Fruit fly (Drosophila melanogaster) whole organism, embryonic: ENCODE measurements around the gene CG32260.
A peak's percentile ranks its signal among the peaks of the same experiment; 100 is the strongest.

Source experiments
- CG10274 ChIP-seq: fragments of 200-800 bp; sonication (Bioruptor generic); optimal IDR thresholded peaks from 3 replicates; lab custom pipeline; 2017; ENCODE audit warnings: missing biosample characterization, mild to moderate bottlenecking, missing genetic modification characterization
- CG11085 ChIP-seq: fragments of 200-800 bp; sonication (Bioruptor generic); IDR thresholded peaks from 2 replicates; pipeline ENCODE4 v1.3.6; 2022; ENCODE audit warnings: missing biosample characterization, missing genetic modification characterization
- CG12659 ChIP-seq: fragments of 200-800 bp; sonication (Bioruptor generic); optimal IDR thresholded peaks from 3 replicates; lab custom pipeline; 2017; ENCODE audit warnings: mild to moderate bottlenecking, missing biosample characterization, missing genetic modification reagents, missing genetic modification characterization
- CG12769 ChIP-seq: fragments of 200-800 bp; sonication (Bioruptor generic); optimal IDR thresholded peaks from 2 replicates; lab custom pipeline; 2019; ENCODE audit warnings: missing biosample characterization, mild to moderate bottlenecking, missing genetic modification characterization, moderate library complexity
- CG13424 ChIP-seq: fragments of 200-800 bp; sonication (Bioruptor generic); optimal IDR thresholded peaks from 2 replicates; lab custom pipeline; 2019; ENCODE audit warnings: missing biosample characterization, mild to moderate bottlenecking, missing genetic modification characterization, moderate library complexity
- CG14860 ChIP-seq: fragments of 200-800 bp; sonication (Bioruptor generic); IDR thresholded peaks from 3 replicates; pipeline ENCODE4 v1.3.6; 2022; ENCODE audit warnings: missing biosample characterization, missing genetic modification characterization; ENCODE audit not compliant: partially characterized antibody
- CG1529 ChIP-seq: fragments of 200-800 bp; sonication (Bioruptor generic); optimal IDR thresholded peaks from 3 replicates; lab custom pipeline; 2018; ENCODE audit warnings: missing biosample characterization, missing genetic modification characterization
- CG1647 ChIP-seq: fragments of 200-800 bp; sonication (Bioruptor generic); optimal IDR thresholded peaks from 3 replicates; lab custom pipeline; 2016; ENCODE audit warnings: missing biosample characterization, missing genetic modification characterization
- CG17186 ChIP-seq: fragments of 200-800 bp; sonication (Bioruptor generic); optimal IDR thresholded peaks from 3 replicates; lab custom pipeline; 2017; ENCODE audit warnings: missing biosample characterization, missing genetic modification reagents, missing genetic modification characterization
- CG17802 ChIP-seq: fragments of 200-800 bp; sonication (Bioruptor generic); optimal IDR thresholded peaks from 2 replicates; lab custom pipeline; 2018; ENCODE audit warnings: missing biosample characterization, mild to moderate bottlenecking, missing genetic modification characterization, moderate library complexity
- CG17829 ChIP-seq: fragments of 200-800 bp; optimal IDR thresholded peaks from 2 replicates; lab custom pipeline; 2019; ENCODE audit warnings: missing biosample characterization, mild to moderate bottlenecking, missing genetic modification characterization, moderate library complexity
- CG2129 ChIP-seq: fragments of 200-800 bp; sonication (Bioruptor generic); IDR thresholded peaks from 2 replicates; pipeline ENCODE4 v1.3.6; 2022; ENCODE audit warnings: missing biosample characterization, missing genetic modification characterization; ENCODE audit not compliant: partially characterized antibody
- CG2889 ChIP-seq: fragments of 200-800 bp; sonication (Bioruptor generic); IDR thresholded peaks from 3 replicates; pipeline ENCODE4 v1.3.6; 2022; ENCODE audit warnings: missing biosample characterization, missing genetic modification characterization
- CG30403 ChIP-seq: fragments of 200-800 bp; sonication (Bioruptor generic); optimal IDR thresholded peaks from 3 replicates; lab custom pipeline; 2016; ENCODE audit warnings: missing biosample characterization, missing genetic modification characterization
- CG3995 ChIP-seq: fragments of 200-800 bp; sonication (Bioruptor generic); optimal IDR thresholded peaks from 3 replicates; lab custom pipeline; 2016; ENCODE audit warnings: missing biosample characterization, missing genetic modification characterization
- CG4328 ChIP-seq: fragments of 200-800 bp; sonication (Bioruptor generic); optimal IDR thresholded peaks from 3 replicates; lab custom pipeline; 2017; ENCODE audit warnings: missing biosample characterization, missing genetic modification reagents, missing genetic modification characterization
- CG4404 ChIP-seq: fragments of 200-800 bp; sonication (Bioruptor generic); IDR thresholded peaks from 2 replicates; pipeline ENCODE4 v1.3.6; 2022; ENCODE audit warnings: missing biosample characterization, missing genetic modification characterization
- CG4617 ChIP-seq: fragments of 200-800 bp; sonication (Bioruptor generic); optimal IDR thresholded peaks from 3 replicates; lab custom pipeline; 2016; ENCODE audit warnings: missing biosample characterization, missing genetic modification characterization, borderline replicate concordance
- CG4854 ChIP-seq: fragments of 200-800 bp; sonication (Bioruptor generic); optimal IDR thresholded peaks from 2 replicates; lab custom pipeline; 2016; ENCODE audit warnings: missing biosample characterization, missing genetic modification characterization, inconsistent platforms
- CG6254 ChIP-seq: fragments of 200-800 bp; sonication (Bioruptor generic); optimal IDR thresholded peaks from 3 replicates; lab custom pipeline; 2017; ENCODE audit warnings: mild to moderate bottlenecking, missing biosample characterization, missing genetic modification reagents, missing genetic modification characterization
- CG6854 ChIP-seq: fragments of 200-800 bp; sonication (Bioruptor generic); optimal IDR thresholded peaks from 3 replicates; lab custom pipeline; 2017; ENCODE audit warnings: missing biosample characterization, mild to moderate bottlenecking, missing genetic modification characterization
- CG7372 ChIP-seq: fragments of 200-800 bp; sonication (Bioruptor generic); IDR thresholded peaks from 2 replicates; pipeline ENCODE4 v1.3.6; 2022; ENCODE audit warnings: missing biosample characterization, missing genetic modification characterization
- CG7839 ChIP-seq: fragments of 200-800 bp; sonication (Bioruptor generic); optimal IDR thresholded peaks from 3 replicates; lab custom pipeline; 2018; ENCODE audit warnings: missing biosample characterization, mild to moderate bottlenecking, missing genetic modification characterization, moderate library complexity
- CHES-1-like ChIP-seq: fragments of 200-800 bp; sonication (Bioruptor generic); optimal IDR thresholded peaks from 2 replicates; lab custom pipeline; 2016; ENCODE audit warnings: missing biosample characterization, missing genetic modification characterization
- CkIIα-i1 ChIP-seq: fragments of 200-800 bp; sonication (Bioruptor generic); IDR thresholded peaks from 2 replicates; pipeline ENCODE4 v1.3.6; 2022; ENCODE audit warnings: missing biosample characterization, missing genetic modification characterization
- CoRest ChIP-seq: fragments of 200-800 bp; sonication (Bioruptor generic); optimal IDR thresholded peaks from 3 replicates; lab custom pipeline; 2018; ENCODE audit warnings: missing biosample characterization, mild to moderate bottlenecking, missing genetic modification characterization, moderate library complexity
- CrebB ChIP-seq: fragments of 200-800 bp; sonication (Bioruptor generic); optimal IDR thresholded peaks from 3 replicates; lab custom pipeline; 2018; ENCODE audit warnings: missing biosample characterization, mild to moderate bottlenecking, missing genetic modification characterization
- Dad ChIP-seq: fragments of 200-800 bp; sonication (Bioruptor generic); optimal IDR thresholded peaks from 3 replicates; lab custom pipeline; 2016; ENCODE audit warnings: missing biosample characterization, missing genetic modification characterization
- Ets97D ChIP-seq: fragments of 200-800 bp; sonication (Bioruptor generic); optimal IDR thresholded peaks from 3 replicates; lab custom pipeline; 2016; ENCODE audit warnings: missing biosample characterization, missing genetic modification characterization
- Hmx ChIP-seq: fragments of 200-800 bp; sonication (Bioruptor generic); optimal IDR thresholded peaks from 2 replicates; lab custom pipeline; 2016; ENCODE audit warnings: missing biosample characterization, missing genetic modification characterization
- MTF-1 ChIP-seq: fragments of 200-800 bp; sonication (Bioruptor generic); optimal IDR thresholded peaks from 2 replicates; lab custom pipeline; 2018; ENCODE audit warnings: missing biosample characterization, mild to moderate bottlenecking, missing genetic modification characterization, borderline replicate concordance
- Neu2 ChIP-seq: fragments of 200-800 bp; sonication (Bioruptor generic); optimal IDR thresholded peaks from 3 replicates; lab custom pipeline; 2016; ENCODE audit warnings: missing biosample characterization, missing genetic modification characterization, borderline replicate concordance
- Oaz ChIP-seq: fragments of 200-800 bp; sonication (Bioruptor generic); IDR thresholded peaks from 2 replicates; pipeline ENCODE4 v1.3.6; 2022; ENCODE audit warnings: missing biosample characterization, missing genetic modification characterization
- PHDP ChIP-seq: fragments of 200-800 bp; sonication (Bioruptor generic); optimal IDR thresholded peaks from 3 replicates; lab custom pipeline; 2018; ENCODE audit warnings: missing biosample characterization, mild to moderate bottlenecking, missing genetic modification characterization, moderate library complexity
- Ptx1 ChIP-seq: fragments of 200-800 bp; sonication (Bioruptor generic); IDR thresholded peaks from 2 replicates; pipeline ENCODE4 v1.3.6; 2022; ENCODE audit warnings: missing biosample characterization, missing genetic modification characterization
- Rfx ChIP-seq: fragments of 200-800 bp; sonication (Bioruptor generic); IDR thresholded peaks from 2 replicates; pipeline ENCODE4 v1.3.6; 2022; ENCODE audit warnings: missing biosample characterization, missing genetic modification characterization
- Vsx1 ChIP-seq: fragments of 200-800 bp; sonication (Bioruptor generic); optimal IDR thresholded peaks from 2 replicates; lab custom pipeline; 2017; ENCODE audit warnings: missing biosample characterization, mild to moderate bottlenecking, missing genetic modification characterization, missing genetic modification reagents
- YL-1 ChIP-seq: fragments of 200-800 bp; sonication (Bioruptor generic); optimal IDR thresholded peaks from 3 replicates; lab custom pipeline; 2017; ENCODE audit warnings: missing biosample characterization, mild to moderate bottlenecking, missing genetic modification characterization
- ash1 ChIP-seq: fragments of 200-800 bp; sonication (Bioruptor generic); optimal IDR thresholded peaks from 2 replicates; lab custom pipeline; 2018; ENCODE audit warnings: missing biosample characterization, mild to moderate bottlenecking, missing genetic modification characterization
- bowl ChIP-seq: fragments of 200-800 bp; sonication (Bioruptor generic); IDR thresholded peaks from 2 replicates; pipeline ENCODE4 v1.3.6; 2022; ENCODE audit warnings: missing biosample characterization, missing genetic modification characterization
- cad ChIP-seq: fragments of >200 bp; optimal IDR thresholded peaks from 2 replicates; lab custom pipeline; 2017; ENCODE audit warnings: missing biosample characterization, missing genetic modification characterization
- gsb ChIP-seq: fragments of 200-800 bp; sonication (Bioruptor generic); IDR thresholded peaks from 2 replicates; pipeline ENCODE4 v1.3.6; 2022; ENCODE audit warnings: missing biosample characterization, missing genetic modification characterization
- ind ChIP-seq: fragments of 200-800 bp; sonication (Bioruptor generic); optimal IDR thresholded peaks from 3 replicates; lab custom pipeline; 2016; ENCODE audit warnings: missing biosample characterization, missing genetic modification characterization
- insv ChIP-seq, 2 experiments: fragments of 200-800 bp; sonication (Bioruptor generic); optimal IDR thresholded peaks; 3 replicates each; lab custom pipeline; 2016 to 2018; ENCODE audit warnings: missing biosample characterization in 2 of 2, missing genetic modification characterization in 2 of 2
- kni ChIP-seq: fragments of 200-800 bp; sonication (Bioruptor generic); optimal IDR thresholded peaks from 3 replicates; lab custom pipeline; 2017; ENCODE audit warnings: mild to moderate bottlenecking, missing biosample characterization, missing genetic modification reagents, missing genetic modification characterization
- lab ChIP-seq: fragments of 200-800 bp; sonication (Bioruptor generic); optimal IDR thresholded peaks from 3 replicates; lab custom pipeline; 2017; ENCODE audit warnings: missing biosample characterization, missing genetic modification characterization, mild to moderate bottlenecking, moderate library complexity, missing genetic modification reagents
- nom ChIP-seq: fragments of 200-800 bp; sonication (Bioruptor generic); optimal IDR thresholded peaks from 2 replicates; lab custom pipeline; 2017; ENCODE audit warnings: missing biosample characterization, missing genetic modification characterization, mild to moderate bottlenecking, moderate library complexity, missing genetic modification reagents
- pb ChIP-seq: fragments of 200-800 bp; sonication (Bioruptor generic); optimal IDR thresholded peaks from 3 replicates; lab custom pipeline; 2016; ENCODE audit warnings: missing biosample characterization, missing genetic modification characterization
- ttk ChIP-seq: fragments of 200-800 bp; sonication (Bioruptor generic); IDR thresholded peaks from 2 replicates; pipeline ENCODE4 v2.1.2; 2022; ENCODE audit warnings: missing biosample characterization, missing genetic modification characterization

CG32260 gene

DNA sequence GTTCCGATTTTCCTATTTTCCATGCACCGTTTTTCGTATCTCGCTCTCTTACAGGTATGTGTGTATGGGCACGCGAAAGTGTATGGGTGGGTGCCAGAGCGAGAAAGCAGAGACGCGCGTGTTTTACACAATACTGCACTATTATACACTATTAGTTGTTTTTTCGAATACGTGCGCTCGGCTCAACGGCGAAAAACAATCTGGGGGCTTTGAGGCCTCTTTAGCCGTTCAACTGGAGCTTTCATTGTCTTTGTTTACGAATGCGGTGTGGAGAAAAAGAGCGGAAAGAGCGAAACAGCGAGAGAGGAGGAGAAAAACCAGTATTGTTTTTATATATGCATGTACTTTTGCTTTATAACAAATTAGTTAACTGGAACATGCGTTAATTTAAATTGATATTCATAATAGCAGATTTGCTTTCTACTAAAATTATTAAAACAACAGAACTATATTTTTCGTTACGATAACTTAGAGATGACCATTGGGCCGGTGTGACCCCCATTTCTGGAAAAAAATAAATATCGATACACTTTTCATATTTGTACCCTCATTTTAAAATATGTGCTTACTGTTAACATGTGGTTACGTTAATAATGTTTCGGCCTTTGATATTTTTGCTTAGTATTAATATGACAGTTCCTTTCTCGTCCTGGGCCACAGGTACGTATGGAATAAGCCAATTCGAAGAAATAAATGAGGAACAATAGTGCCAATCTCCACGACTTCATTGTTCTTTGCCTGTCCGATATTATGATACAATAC lies 39.5 kb upstream of the CG32260 start, which contains the start of gene CG14995 (continued):
- TF ChIP-seq CoRest, result no peak
- TF ChIP-seq CG2129, result 0 out of 2 replicates have a peak, but pooled peaks have one; percentile 19
- no peak for TF ChIP-seq CG3995 (GFP tag; lab: Kevin White, UChicago)
- TF ChIP-seq Hmx, result no peak
- TF ChIP-seq ash1 (GFP tag; lab: Kevin White, UChicago), result no peak
- TF ChIP-seq CG2889, result no peak
- TF ChIP-seq CG4617, result peak; percentile 41
- peak; percentile 11 for TF ChIP-seq CG12659 (GFP tag; lab: Kevin White, UChicago)
- peak; percentile 4 for TF ChIP-seq CG7839
- no peak for TF ChIP-seq CG10274 (GFP tag; lab: Kevin White, UChicago)
- no peak for TF ChIP-seq CG13424 (tag; lab: Kevin White, UChicago)
- no peak for TF ChIP-seq MTF-1 (GFP tag; lab: Kevin White, UChicago)
- peak; percentile 29 for TF ChIP-seq CG4328 (GFP tag; lab: Kevin White, UChicago)
- no peak for TF ChIP-seq CG4404 (GFP tag; lab: Robert Waterston, UW)
- TF ChIP-seq kni (GFP tag; lab: Kevin White, UChicago), result peak; percentile 56
- no peak for TF ChIP-seq CG6254 (GFP tag; lab: Kevin White, UChicago)
- no peak for TF ChIP-seq YL-1 (GFP tag; lab: Kevin White, UChicago)
- no peak for TF ChIP-seq Ptx1 (GFP tag; lab: Robert Waterston, UW)
- peak; percentile 44 for TF ChIP-seq CG12769 (tag; lab: Kevin White, UChicago)
- TF ChIP-seq Oaz (GFP tag; lab: Robert Waterston, UW), result no peak
- TF ChIP-seq CG1529 (GFP tag; lab: Kevin White, UChicago), result no peak
- TF ChIP-seq CG14860, result no peak
- no peak for TF ChIP-seq Vsx1 (GFP tag; lab: Kevin White, UChicago)
- TF ChIP-seq CG17829 (tag; lab: Kevin White, UChicago), result peak; percentile 13
- TF ChIP-seq ind, result no peak
- no peak for TF ChIP-seq CG17802 (tag; lab: Kevin White, UChicago)
- no peak for TF ChIP-seq Neu2 (GFP tag; lab: Kevin White, UChicago)
- no peak for TF ChIP-seq CG30403 (GFP tag; lab: Kevin White, UChicago)
- TF ChIP-seq CG17186 (GFP tag; lab: Kevin White, UChicago), result no peak
- no peak for TF ChIP-seq CG1647 (GFP tag; lab: Kevin White, UChicago)
- TF ChIP-seq CHES-1-like (GFP tag; lab: Kevin White, UChicago), result peak; percentile 25
- peak; percentile 53 for TF ChIP-seq CG6854 (GFP tag; lab: Kevin White, UChicago)
- TF ChIP-seq lab (GFP tag; lab: Kevin White, UChicago), result peak; percentile 67
- TF ChIP-seq Rfx (GFP tag; lab: Robert Waterston, UW), result peak; percentile 8; the same call in 1 of the 2 replicates
- peak; percentile 50 for TF ChIP-seq PHDP (tag; lab: Kevin White, UChicago)
- peak; percentile 2 for TF ChIP-seq Ets97D
- no peak for TF ChIP-seq cad
- no peak for TF ChIP-seq CG4854 (GFP tag; lab: Kevin White, UChicago)
- no peak for TF ChIP-seq insv (GFP tag; optimal IDR thresholded peaks at IDR 0.05; lab: Kevin White, UChicago)
- TF ChIP-seq gsb (GFP tag; lab: Robert Waterston, UW), result no peak
- TF ChIP-seq CkIIα-i1 (GFP tag; lab: Robert Waterston, UW), result no peak
- TF ChIP-seq ttk (GFP tag; lab: Robert Waterston, UW), result no peak
- TF ChIP-seq Dad (GFP tag; lab: Kevin White, UChicago), result no peak
- no peak for TF ChIP-seq CG11085 (GFP tag; lab: Robert Waterston, UW)
- TF ChIP-seq CrebB (tag; lab: Kevin White, UChicago), result no peak
- no peak for TF ChIP-seq pb (GFP tag; lab: Kevin White, UChicago)
- TF ChIP-seq CG7372 (GFP tag; lab: Robert Waterston, UW), result no peak
- TF ChIP-seq nom (GFP tag; lab: Kevin White, UChicago), result peak; percentile 77
- TF ChIP-seq bowl (GFP tag; lab: Robert Waterston, UW), result no peak
